Worm (Caenorhabditis elegans) whole organism, L1 larva: ENCODE measurements around the gene K07H8.9.

ENCODE experiments used
- C34B4.2 ChIP-seq: sonication (generic microtip); optimal IDR thresholded peaks from 2 replicates; lab custom pipeline; 2017; ENCODE audit warnings: mild to moderate bottlenecking, missing genetic modification characterization, missing compliant biosample characterization
- aly-2 ChIP-seq: fragments of 150-350 bp; optimal IDR thresholded peaks from 2 replicates; lab custom pipeline; 2014; ENCODE audit warnings: missing biosample characterization, missing genetic modification characterization
- ama-1 ChIP-seq: fragments of 150-350 bp; optimal IDR thresholded peaks from 2 replicates; lab custom pipeline; 2014
- blmp-1 ChIP-seq: fragments of 150-350 bp; optimal IDR thresholded peaks from 2 replicates; lab custom pipeline; 2014; ENCODE audit warnings: missing biosample characterization, missing genetic modification characterization
- ceh-63 ChIP-seq: fragments of 200-800 bp; sonication (Bioruptor generic); optimal IDR thresholded peaks from 2 replicates; lab custom pipeline; 2018; ENCODE audit warnings: mild to moderate bottlenecking, missing genetic modification characterization, missing compliant biosample characterization
- ceh-8 ChIP-seq: fragments of 200-800 bp; sonication (Bioruptor generic); optimal IDR thresholded peaks from 2 replicates; lab custom pipeline; 2018; ENCODE audit warnings: mild to moderate bottlenecking, missing genetic modification characterization, moderate library complexity, missing compliant biosample characterization
- ceh-88 ChIP-seq: fragments of 200-800 bp; sonication (Bioruptor generic); IDR thresholded peaks from 2 replicates; pipeline ENCODE4 v1.3.6; 2022; ENCODE audit warnings: missing genetic modification characterization, missing compliant biosample characterization
- ceh-90 ChIP-seq: sonication (generic microtip); optimal IDR thresholded peaks from 2 replicates; lab custom pipeline; 2016; ENCODE audit warnings: missing genetic modification characterization, missing compliant biosample characterization
- efl-1 ChIP-seq, 4 experiments: fragments of 150-350 bp; optimal IDR thresholded peaks in 3 of 4; peaks in 1 of 4; 1 replicate in 1 of 4; 2 replicates in 3 of 4; lab custom pipeline; 2014; ENCODE audit warnings: missing biosample characterization in 2 of 4, missing genetic modification characterization in 2 of 4, missing genetic modification reagents in 2 of 4
- egl-27 ChIP-seq, 2 experiments: fragments of 150-350 bp in 1 of 2; sonication (generic microtip); optimal IDR thresholded peaks; 3 replicates each; lab custom pipeline; 2017 to 2018; ENCODE audit warnings: missing biosample characterization in 2 of 2, missing genetic modification characterization in 2 of 2, missing genetic modification reagents in 2 of 2
- elt-2 ChIP-seq: sonication (generic microtip); optimal IDR thresholded peaks from 2 replicates; lab custom pipeline; 2016; ENCODE audit warnings: missing genetic modification characterization, mild to moderate bottlenecking, inconsistent platforms, missing compliant biosample characterization, missing genetic modification reagents
- elt-3 ChIP-seq, 6 experiments: fragments of 150-350 bp in 1 of 6; sonication (generic microtip); optimal IDR thresholded peaks; 2 replicates each; lab custom pipeline; 2017 to 2018; ENCODE audit warnings: missing biosample characterization in 6 of 6, missing genetic modification characterization in 6 of 6, inconsistent platforms in 1 of 6
- fkh-4 ChIP-seq: sonication (generic microtip); optimal IDR thresholded peaks from 2 replicates; lab custom pipeline; 2016; ENCODE audit warnings: missing compliant biosample characterization, missing genetic modification characterization, borderline replicate concordance
- hlh-4 ChIP-seq: sonication (generic microtip); optimal IDR thresholded peaks from 2 replicates; lab custom pipeline; 2016; ENCODE audit warnings: mild to moderate bottlenecking, missing genetic modification characterization, missing compliant biosample characterization
- isw-1 ChIP-seq: fragments of 200-800 bp; sonication (Bioruptor generic); IDR thresholded peaks from 2 replicates; pipeline ENCODE4 v1.3.6; 2022; ENCODE audit warnings: missing genetic modification characterization, missing compliant biosample characterization
- lin-15B ChIP-seq: fragments of 150-350 bp; sonication (generic microtip); optimal IDR thresholded peaks from 3 replicates; lab custom pipeline; 2014; ENCODE audit warnings: missing biosample characterization, missing genetic modification characterization
- mab-9 ChIP-seq: fragments of 200-800 bp; sonication (Bioruptor generic); IDR thresholded peaks from 2 replicates; pipeline ENCODE4 v1.3.6; 2022; ENCODE audit warnings: missing genetic modification reagents, missing genetic modification characterization, missing compliant biosample characterization
- mdl-1 ChIP-seq, 2 experiments: fragments of 150-350 bp; optimal IDR thresholded peaks; 2 replicates each; lab custom pipeline; 2014 to 2017; ENCODE audit warnings: missing biosample characterization in 2 of 2, missing genetic modification characterization in 2 of 2, inconsistent platforms in 1 of 2
- mep-1 ChIP-seq: fragments of 150-350 bp; optimal IDR thresholded peaks from 2 replicates; lab custom pipeline; 2014; ENCODE audit warnings: missing biosample characterization, missing genetic modification characterization
- nhr-11 ChIP-seq: fragments of 150-350 bp; optimal IDR thresholded peaks from 2 replicates; lab custom pipeline; 2014; ENCODE audit warnings: missing biosample characterization, missing genetic modification characterization
- nhr-12 ChIP-seq: sonication (generic microtip); optimal IDR thresholded peaks from 2 replicates; lab custom pipeline; 2017; ENCODE audit warnings: missing biosample characterization, missing genetic modification characterization
- nhr-19 ChIP-seq: fragments of 200-800 bp; sonication (Bioruptor generic); conservative IDR thresholded peaks from 2 replicates; pipeline ENCODE4 v1.3.6; 2022; ENCODE audit warnings: missing genetic modification characterization, missing compliant biosample characterization
- nhr-20 ChIP-seq: sonication (generic microtip); optimal IDR thresholded peaks from 2 replicates; lab custom pipeline; 2016; ENCODE audit warnings: mild to moderate bottlenecking, missing genetic modification characterization, missing compliant biosample characterization
- nhr-77 ChIP-seq: fragments of 150-350 bp; optimal IDR thresholded peaks from 2 replicates; lab custom pipeline; 2014; ENCODE audit warnings: missing biosample characterization, missing genetic modification characterization
- nhr-85 ChIP-seq: sonication (generic microtip); peaks from one replicate; lab custom pipeline; 2016; ENCODE audit warnings: missing genetic modification characterization, inconsistent platforms, missing compliant biosample characterization
- nhr-90 ChIP-seq: sonication (generic microtip); optimal IDR thresholded peaks from 2 replicates; lab custom pipeline; 2016; ENCODE audit warnings: mild to moderate bottlenecking, missing genetic modification characterization, missing compliant biosample characterization; ENCODE audit not compliant: poor library complexity
- pax-3 ChIP-seq: fragments of 200-800 bp; sonication (Bioruptor generic); optimal IDR thresholded peaks from 2 replicates; lab custom pipeline; 2018; ENCODE audit warnings: mild to moderate bottlenecking, missing genetic modification characterization, moderate library complexity, missing compliant biosample characterization
- snu-23 ChIP-seq: sonication (generic microtip); optimal IDR thresholded peaks from 2 replicates; lab custom pipeline; 2016; ENCODE audit warnings: missing genetic modification characterization, missing compliant biosample characterization
- sptf-1 ChIP-seq: fragments of 150-350 bp; optimal IDR thresholded peaks from 2 replicates; lab custom pipeline; 2014; ENCODE audit warnings: missing biosample characterization, missing genetic modification characterization
- sup-37 ChIP-seq: fragments of 200-800 bp; sonication (Bioruptor generic); optimal IDR thresholded peaks from 2 replicates; lab custom pipeline; 2018; ENCODE audit warnings: mild to moderate bottlenecking, missing genetic modification characterization, missing compliant biosample characterization
- swsn-7 ChIP-seq: sonication (generic microtip); optimal IDR thresholded peaks from 2 replicates; lab custom pipeline; 2016; ENCODE audit warnings: missing genetic modification characterization, missing compliant biosample characterization
- tbx-2 ChIP-seq: sonication (generic microtip); optimal IDR thresholded peaks from 2 replicates; lab custom pipeline; 2016; ENCODE audit warnings: missing genetic modification characterization, missing compliant biosample characterization
- tlp-1 ChIP-seq: fragments of 150-350 bp; optimal IDR thresholded peaks from 2 replicates; lab custom pipeline; 2014; ENCODE audit warnings: missing biosample characterization, missing genetic modification characterization
- vab-15 ChIP-seq: sonication (generic microtip); optimal IDR thresholded peaks from 2 replicates; lab custom pipeline; 2017; ENCODE audit warnings: missing genotype, mild to moderate bottlenecking, missing genetic modification characterization, missing compliant biosample characterization
- xbp-1 ChIP-seq: sonication (generic microtip); optimal IDR thresholded peaks from 2 replicates; lab custom pipeline; 2016; ENCODE audit warnings: missing genetic modification characterization, missing compliant biosample characterization
- zag-1 ChIP-seq: fragments of 150-350 bp; optimal IDR thresholded peaks from 2 replicates; lab custom pipeline; 2014; ENCODE audit warnings: missing biosample characterization, missing genetic modification characterization
- ztf-4 ChIP-seq: fragments of 150-350 bp; optimal IDR thresholded peaks from 2 replicates; lab custom pipeline; 2014; ENCODE audit warnings: missing biosample characterization, missing genetic modification characterization

K07H8.9 gene

ce11 chrIV:8276609-8277008, 9.7 kb downstream of the K07H8.9 start, which contains the start of gene K07H8.12:
K07H8.12 (minus strand) TSS chrIV:8276709.
- TF ChIP-seq ceh-63 (no peak), nhr-85 (tag; lab: Kevin White, UChicago) (no peak)

ce11 chrIV:8275232-8275631, 11.0 kb downstream of the K07H8.9 start, which contains the start of gene K07H8.11:
K07H8.11 (minus strand) TSS chrIV:8275332.
- no peak for TF ChIP-seq mdl-1 (tag; optimal IDR thresholded peaks at IDR 0.05; lab: Kevin White, UChicago)
- no peak for TF ChIP-seq mab-9
- TF ChIP-seq tlp-1 (tag; lab: Kevin White, UChicago), result no peak
- TF ChIP-seq snu-23 (GFP tag; lab: Kevin White, UChicago), result no peak
- no peak for TF ChIP-seq nhr-12 (tag; lab: Kevin White, UChicago)
- TF ChIP-seq nhr-11 (tag; lab: Kevin White, UChicago), result no peak
- TF ChIP-seq isw-1 (GFP tag; lab: Robert Waterston, UW), result no peak
- TF ChIP-seq aly-2, result no peak
- no peak for TF ChIP-seq nhr-19 (GFP tag; lab: Robert Waterston, UW)
- TF ChIP-seq fkh-4 (tag; lab: Kevin White, UChicago), result no peak
- no peak for TF ChIP-seq ceh-90 (tag; lab: Kevin White, UChicago)
- TF ChIP-seq sup-37, result no peak
- TF ChIP-seq C34B4.2, result no peak
- TF ChIP-seq xbp-1, result no peak
- no peak for TF ChIP-seq elt-2 (tag; lab: Kevin White, UChicago)
- no peak for TF ChIP-seq swsn-7 (tag; lab: Kevin White, UChicago)
- TF ChIP-seq nhr-77 (tag; lab: Kevin White, UChicago), result no peak
- TF ChIP-seq, all 84 proteins: peak for 0

- TF ChIP-seq nhr-85 (tag; lab: Kevin White, UChicago) (peak; percentile 51), tbx-2 (tag; lab: Kevin White, UChicago) (no peak), blmp-1 (tag; lab: Kevin White, UChicago) (no peak), nhr-11 (tag; lab: Kevin White, UChicago) (no peak), efl-1 (optimal IDR thresholded peaks at IDR 0.05; lab: Kevin White, UChicago) (no peak), efl-1 (GFP tag; optimal IDR thresholded peaks at IDR 0.05 in 1 of 2; lab: Kevin White, UChicago) (no peak), hlh-4 (tag; lab: Kevin White, UChicago) (no peak), mep-1 (tag; lab: Kevin White, UChicago) (no peak)
These were observed 12.9 kb downstream of the K07H8.9 start for ce11 chrIV:8273334-8273733.

- TF ChIP-seq blmp-1 (tag; lab: Kevin White, UChicago) (no peak), ceh-88 (GFP tag; lab: Robert Waterston, UW) (no peak), pax-3 (tag; lab: Kevin White, UChicago) (no peak), ama-1 (lab: Kevin White, UChicago) (no peak), ceh-8 (GFP tag; lab: Kevin White, UChicago) (no peak), ztf-4 (tag; lab: Kevin White, UChicago) (no peak), tbx-2 (tag; lab: Kevin White, UChicago) (no peak), elt-3 (tag; optimal IDR thresholded peaks at IDR 0.05; lab: Kevin White, UChicago) (no peak), nhr-77 (tag; lab: Kevin White, UChicago) (no peak)
These were observed 18.3 kb downstream of the K07H8.9 start, which contains the start of the genes K07H8.5 and K07H8.8 for ce11 chrIV:8268024-8268423. K07H8.5 (plus strand) TSS chrIV:8268324. K07H8.8 (minus strand) TSS chrIV:8268412.

ce11 chrIV:8266024-8266949, 20.0 kb downstream of the K07H8.9 start:
- TF ChIP-seq ceh-90 (tag; lab: Kevin White, UChicago) (no peak), nhr-85 (tag; lab: Kevin White, UChicago) (no peak), elt-2 (tag; lab: Kevin White, UChicago) (no peak), nhr-90 (tag; lab: Kevin White, UChicago) (no peak), vab-15 (no peak), lin-15B (tag; lab: Kevin White, UChicago) (no peak), zag-1 (tag; lab: Kevin White, UChicago) (no peak), nhr-20 (tag; lab: Kevin White, UChicago) (no peak), sptf-1 (tag; lab: Kevin White, UChicago) (no peak), nhr-77 (tag; lab: Kevin White, UChicago) (no peak), egl-27 (tag; optimal IDR thresholded peaks at IDR 0.05; lab: Kevin White, UChicago) (no peak)
